Worm (Caenorhabditis elegans): ENCODE results near the gene srbc-83.

The srbc-83 gene

ce11 chrV:16307253-16307652, 10.1 kb downstream of the srbc-83 start, which contains the start of gene srxa-7:
Gene srxa-7, plus strand, starts transcription at chrV:16307553.
- TF ChIP-seq ztf-4 (tag; optimal IDR thresholded peaks at IDR 0.05) (no peak), ztf-1 (GFP tag; conservative IDR thresholded peaks at IDR 0.05) (no peak), unc-39 (tag; optimal IDR thresholded peaks at IDR 0.05) (no peak), skn-1 (tag; optimal IDR thresholded peaks at IDR 0.05) (no peak), gmeb-1 (tag; optimal IDR thresholded peaks at IDR 0.05) (no peak)

ce11 chrV:16308343-16308742, 11.2 kb downstream of the srbc-83 start:
- TF ChIP-seq ama-1 (optimal IDR thresholded peaks at IDR 0.05) (no peak), lin-39 (tag; optimal IDR thresholded peaks at IDR 0.05) (no peak), ZK546.5 (tag; optimal IDR thresholded peaks at IDR 0.05) (no peak), nhr-10 (tag; optimal IDR thresholded peaks at IDR 0.05) (no peak), nhr-21 (tag; optimal IDR thresholded peaks at IDR 0.05) (no peak), lin-13 (GFP tag; optimal IDR thresholded peaks at IDR 0.05) (no peak), dmd-4 (tag; optimal IDR thresholded peaks at IDR 0.05) (no peak), elt-3 (tag; optimal IDR thresholded peaks at IDR 0.05) (no peak), nhr-25 (tag; optimal IDR thresholded peaks at IDR 0.05) (no peak), unc-39 (tag; optimal IDR thresholded peaks at IDR 0.05) (no peak), Y55F3AM.14 (GFP tag; optimal IDR thresholded peaks at IDR 0.05) (no peak), mab-5 (tag; optimal IDR thresholded peaks at IDR 0.05) (no peak), unc-55 (GFP tag; optimal IDR thresholded peaks at IDR 0.05) (no peak), ceh-82 (tag; optimal IDR thresholded peaks at IDR 0.05) (no peak), nhr-6 (tag; optimal IDR thresholded peaks at IDR 0.05) (no peak)

- TF ChIP-seq unc-39 (tag; optimal IDR thresholded peaks at IDR 0.05) (no peak), sem-4 (tag; optimal IDR thresholded peaks at IDR 0.05) (no peak), sma-9 (GFP tag; optimal IDR thresholded peaks at IDR 0.05) (peak; percentile 73), sma-9 (tag; optimal IDR thresholded peaks at IDR 0.05) (no peak), nhr-129 (tag; optimal IDR thresholded peaks at IDR 0.05) (peak; percentile 74), Y55F3AM.14 (GFP tag; optimal IDR thresholded peaks at IDR 0.05) (no peak), nhr-6 (tag; optimal IDR thresholded peaks at IDR 0.05) (no peak), fos-1 (tag; optimal IDR thresholded peaks at IDR 0.05) (peak; percentile 43), mbf-1 (tag; optimal IDR thresholded peaks at IDR 0.05) (no peak), mdl-1 (tag; optimal IDR thresholded peaks at IDR 0.05) (no peak), sma-3 (GFP tag; optimal IDR thresholded peaks at IDR 0.05) (no peak)
These were observed 12.4 kb downstream of the srbc-83 start, which contains the start of gene oac-7 for ce11 chrV:16309523-16309922. Gene oac-7, plus strand, starts transcription at chrV:16309805.

DNA sequence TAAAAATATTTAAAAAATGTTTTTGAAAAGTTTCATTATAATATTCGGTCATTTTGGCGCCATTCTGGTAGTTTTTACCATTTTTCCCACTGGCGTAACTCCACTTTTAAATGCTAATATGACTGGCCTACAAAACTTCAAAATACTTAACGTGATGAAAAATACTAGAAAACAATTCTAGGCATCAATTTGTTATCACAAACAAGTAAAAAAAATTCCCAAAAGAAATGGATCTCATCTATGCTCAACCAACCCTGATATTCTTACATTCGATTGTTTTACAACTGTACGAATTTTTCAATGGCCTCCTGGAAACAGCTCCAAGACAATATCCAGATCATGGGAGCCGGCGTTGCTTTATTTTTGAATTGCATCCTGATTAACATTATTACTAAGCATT, 17.8 kb downstream of the srbc-83 start, which contains the start of gene str-214:
Gene str-214, plus strand, starts transcription at position 301 of the 400 bp plus-strand sequence.
- TF ChIP-seq nhr-77 (tag; optimal IDR thresholded peaks at IDR 0.05) (no peak), ceh-16 (tag; optimal IDR thresholded peaks at IDR 0.05) (no peak), lin-39 (tag; optimal IDR thresholded peaks at IDR 0.05) (no peak), nhr-11 (tag; optimal IDR thresholded peaks at IDR 0.05) (no peak), nhr-129 (tag; optimal IDR thresholded peaks at IDR 0.05) (no peak), lin-13 (GFP tag; optimal IDR thresholded peaks at IDR 0.05) (no peak), nhr-10 (tag; optimal IDR thresholded peaks at IDR 0.05) (no peak), ztf-4 (tag; optimal IDR thresholded peaks at IDR 0.05) (no peak), lin-11 (tag; optimal IDR thresholded peaks at IDR 0.05) (no peak), skn-1 (tag; optimal IDR thresholded peaks at IDR 0.05) (no peak), peb-1 (tag; optimal IDR thresholded peaks at IDR 0.05) (no peak), nhr-25 (tag; optimal IDR thresholded peaks at IDR 0.05) (no peak), zag-1 (tag; optimal IDR thresholded peaks at IDR 0.05) (no peak), ceh-82 (tag; optimal IDR thresholded peaks at IDR 0.05) (no peak), mbf-1 (tag; optimal IDR thresholded peaks at IDR 0.05) (no peak), mab-5 (tag; optimal IDR thresholded peaks at IDR 0.05) (no peak)

DNA sequence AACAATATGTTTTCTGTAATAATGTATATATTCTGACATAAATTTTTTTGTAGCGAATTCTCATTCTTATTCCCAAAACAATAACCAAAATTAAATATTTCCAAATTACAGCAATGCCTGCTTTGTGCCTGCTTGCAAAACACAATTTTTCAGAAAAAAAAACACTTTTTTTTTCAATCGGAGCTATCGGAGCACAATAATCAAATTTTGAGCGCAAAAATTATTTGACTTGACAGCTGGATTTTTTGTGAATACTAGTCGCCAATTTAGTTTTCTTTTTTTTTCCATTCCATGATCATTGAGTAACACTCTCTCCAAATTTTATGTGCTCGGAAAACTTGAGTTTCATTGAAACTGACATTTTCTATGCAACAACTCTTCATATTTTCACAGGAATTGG, 20.1 kb downstream of the srbc-83 start, which contains the start of gene srh-180:
Gene srh-180, plus strand, starts transcription at position 301 of the 400 bp plus-strand sequence.
- TF ChIP-seq dmd-4 (tag; optimal IDR thresholded peaks at IDR 0.05) (no peak), sem-4 (tag; optimal IDR thresholded peaks at IDR 0.05) (no peak), peb-1 (tag; optimal IDR thresholded peaks at IDR 0.05) (no peak), blmp-1 (tag; optimal IDR thresholded peaks at IDR 0.05; ENCODE audit: insufficient read depth) (no peak), R02D3.7 (tag; optimal IDR thresholded peaks at IDR 0.05) (no peak), unc-62 (GFP tag; optimal IDR thresholded peaks at IDR 0.05) (no peak), zag-1 (tag; optimal IDR thresholded peaks at IDR 0.05) (no peak), lin-39 (tag; optimal IDR thresholded peaks at IDR 0.05) (no peak), ztf-1 (GFP tag; conservative IDR thresholded peaks at IDR 0.05) (no peak), elt-3 (tag; optimal IDR thresholded peaks at IDR 0.05) (no peak), ceh-16 (tag; optimal IDR thresholded peaks at IDR 0.05) (no peak), mab-5 (tag; optimal IDR thresholded peaks at IDR 0.05) (no peak)

All from whole organism, L2 larva.